Fruit fly (Drosophila melanogaster) whole organism, adult: ENCODE results near the gene CG32379.

ENCODE experiments used
- CG11617 ChIP-seq: fragments of 200-800 bp; sonication (Bioruptor generic); optimal IDR thresholded peaks from 2 replicates; lab custom pipeline; 2017; ENCODE audit warnings: mild to moderate bottlenecking, missing biosample characterization, missing genetic modification reagents, missing genetic modification characterization
- CG12768 ChIP-seq: fragments of 200-800 bp; sonication (Bioruptor generic); optimal IDR thresholded peaks from 2 replicates; lab custom pipeline; 2017; ENCODE audit warnings: missing biosample characterization, missing genetic modification characterization, mild to moderate bottlenecking, moderate library complexity, missing genetic modification reagents
- CG14711 ChIP-seq: fragments of 200-800 bp; sonication (Bioruptor generic); optimal IDR thresholded peaks from 2 replicates; lab custom pipeline; 2018; ENCODE audit warnings: missing biosample characterization, mild to moderate bottlenecking, missing genetic modification characterization, moderate library complexity
- CG33017 ChIP-seq: fragments of 200-800 bp; sonication (Bioruptor generic); optimal IDR thresholded peaks from 2 replicates; lab custom pipeline; 2018; ENCODE audit warnings: missing biosample characterization, mild to moderate bottlenecking, missing genetic modification characterization, moderate library complexity
- CG5204 ChIP-seq: fragments of 200-800 bp; sonication (Bioruptor generic); optimal IDR thresholded peaks from 2 replicates; lab custom pipeline; 2016; ENCODE audit warnings: missing biosample characterization, missing genetic modification characterization
- CG7045 ChIP-seq: fragments of 200-800 bp; sonication (Bioruptor generic); optimal IDR thresholded peaks from 2 replicates; lab custom pipeline; 2017; ENCODE audit warnings: missing biosample characterization, mild to moderate bottlenecking, missing genetic modification characterization
- Crg-1 ChIP-seq: fragments of 200-800 bp; sonication (Bioruptor generic); optimal IDR thresholded peaks from 2 replicates; lab custom pipeline; 2016; ENCODE audit warnings: missing biosample characterization, missing genetic modification characterization
- Mnt ChIP-seq: fragments of 200-800 bp; sonication (Bioruptor generic); optimal IDR thresholded peaks from 2 replicates; lab custom pipeline; 2016; ENCODE audit warnings: missing biosample characterization, mild to moderate bottlenecking, missing genetic modification characterization
- cnc ChIP-seq, 2 experiments: fragments of >200 bp; optimal IDR thresholded peaks; 2 replicates each; lab custom pipeline; 2017
- kay ChIP-seq: fragments of 200-800 bp; sonication (Bioruptor generic); peaks from one replicate; lab custom pipeline; 2016; ENCODE audit warnings: missing biosample characterization, missing genetic modification characterization, borderline replicate concordance
- ovo ChIP-seq: fragments of 200-800 bp; sonication (Bioruptor generic); optimal IDR thresholded peaks from 2 replicates; lab custom pipeline; 2016; ENCODE audit warnings: missing biosample characterization, missing genetic modification characterization
- tj ChIP-seq: fragments of 200-800 bp; sonication (Bioruptor generic); optimal IDR thresholded peaks from 3 replicates; lab custom pipeline; 2017; ENCODE audit warnings: missing biosample characterization, mild to moderate bottlenecking, missing genetic modification characterization, moderate library complexity

DNA sequence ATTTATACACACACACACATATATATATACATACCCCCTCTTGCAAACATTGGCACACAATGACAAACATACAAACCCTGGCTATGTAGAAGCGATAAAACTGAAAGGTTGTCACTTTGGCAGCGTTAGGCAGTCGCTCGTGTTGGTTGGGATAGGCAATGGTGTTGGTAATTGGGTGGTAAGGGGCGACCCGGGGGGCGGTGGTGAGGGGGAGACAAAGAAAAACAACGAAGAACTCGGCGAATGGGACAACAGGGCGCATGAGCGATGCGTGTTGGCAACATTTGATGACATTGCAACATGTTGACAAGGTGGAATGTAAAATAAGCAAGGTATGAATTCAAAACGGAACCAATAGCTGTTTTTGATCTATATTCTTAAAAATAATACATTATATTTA, 26.4 kb downstream of the CG32379 start:
- TF ChIP-seq CG7045 = no peak
- TF ChIP-seq CG14711 (tag; lab: Kevin White, UChicago) = no peak
- no peak for TF ChIP-seq cnc (optimal IDR thresholded peaks at IDR 0.05; lab: Kevin White, UChicago)
- no peak for TF ChIP-seq tj
- TF ChIP-seq ovo = no peak
- no peak for TF ChIP-seq CG33017 (tag; lab: Kevin White, UChicago)
- TF ChIP-seq Crg-1 = no peak
- TF ChIP-seq kay (GFP tag; lab: Kevin White, UChicago) = no peak
- no peak for TF ChIP-seq CG12768
- TF ChIP-seq Mnt (GFP tag; lab: Kevin White, UChicago) = no peak
- TF ChIP-seq CG11617 (GFP tag; lab: Kevin White, UChicago) = no peak
- TF ChIP-seq CG5204 (GFP tag; lab: Kevin White, UChicago) = no peak
